Fruit fly (Drosophila melanogaster) whole organism, embryonic: Measurements from ENCODE around the gene Alms1a.

Source experiments
- Ada2b ChIP-seq: fragments of 200-800 bp; sonication (Bioruptor generic); IDR thresholded peaks from 2 replicates; pipeline ENCODE4 v1.3.6; 2022; ENCODE audit warnings: missing biosample characterization, missing genetic modification characterization
- Adf1 ChIP-seq: fragments of 200-800 bp; sonication (Bioruptor generic); IDR thresholded peaks from 2 replicates; pipeline ENCODE4 v1.3.6; 2022; ENCODE audit warnings: missing biosample characterization, missing genetic modification characterization
- Atf-2 ChIP-seq: fragments of 200-800 bp; sonication (Bioruptor generic); optimal IDR thresholded peaks from 2 replicates; lab custom pipeline; 2016; ENCODE audit warnings: missing biosample characterization, missing genetic modification characterization
- CG12659 ChIP-seq: fragments of 200-800 bp; sonication (Bioruptor generic); optimal IDR thresholded peaks from 3 replicates; lab custom pipeline; 2017; ENCODE audit warnings: mild to moderate bottlenecking, missing biosample characterization, missing genetic modification reagents, missing genetic modification characterization
- CG14441 ChIP-seq: fragments of 200-800 bp; sonication (Bioruptor generic); IDR thresholded peaks from 2 replicates; pipeline ENCODE4 v1.3.6; 2022; ENCODE audit warnings: missing biosample characterization, missing genetic modification characterization
- CG17829 ChIP-seq: fragments of 200-800 bp; optimal IDR thresholded peaks from 2 replicates; lab custom pipeline; 2019; ENCODE audit warnings: missing biosample characterization, mild to moderate bottlenecking, missing genetic modification characterization, moderate library complexity
- CG31224 ChIP-seq: fragments of 200-800 bp; sonication (Bioruptor generic); IDR thresholded peaks from 2 replicates; pipeline ENCODE4 v1.3.6; 2022; ENCODE audit warnings: missing biosample characterization, missing genetic modification characterization
- CG31441 ChIP-seq: fragments of 200-800 bp; sonication (Bioruptor generic); IDR thresholded peaks from 2 replicates; pipeline ENCODE4 v1.3.6; 2022; ENCODE audit warnings: missing biosample characterization, missing genetic modification characterization
- CG3281 ChIP-seq: fragments of 200-800 bp; sonication (Bioruptor generic); optimal IDR thresholded peaks from 3 replicates; lab custom pipeline; 2017; ENCODE audit warnings: missing biosample characterization, mild to moderate bottlenecking, missing genetic modification characterization
- CG6765 ChIP-seq: fragments of 200-800 bp; sonication (Bioruptor generic); optimal IDR thresholded peaks from 3 replicates; lab custom pipeline; 2017; ENCODE audit warnings: missing biosample characterization, mild to moderate bottlenecking, missing genetic modification characterization
- CG7357 ChIP-seq: fragments of 200-800 bp; sonication (Bioruptor generic); IDR thresholded peaks from 3 replicates; pipeline ENCODE4 v1.3.6; 2022; ENCODE audit warnings: missing biosample characterization, missing genetic modification characterization
- CG7928 ChIP-seq: fragments of 200-800 bp; sonication (Bioruptor generic); optimal IDR thresholded peaks from 2 replicates; lab custom pipeline; 2017; ENCODE audit warnings: missing biosample characterization, mild to moderate bottlenecking, missing genetic modification characterization
- CG7963 ChIP-seq: fragments of 200-800 bp; sonication (Bioruptor generic); IDR thresholded peaks from 3 replicates; pipeline ENCODE4 v1.3.6; 2022; ENCODE audit warnings: missing biosample characterization, missing genetic modification characterization; ENCODE audit not compliant: partially characterized antibody
- CG7987 ChIP-seq: fragments of 200-800 bp; sonication (Bioruptor generic); optimal IDR thresholded peaks from 2 replicates; lab custom pipeline; 2018; ENCODE audit warnings: missing biosample characterization, mild to moderate bottlenecking, missing genetic modification characterization, moderate library complexity
- CG8290 ChIP-seq, 3 experiments: fragments of 200-800 bp; sonication (Bioruptor generic); optimal IDR thresholded peaks; 2 replicates each; lab custom pipeline; 2016 to 2019; ENCODE audit warnings: missing biosample characterization in 3 of 3, missing genetic modification characterization in 3 of 3, mild to moderate bottlenecking in 2 of 3, moderate library complexity in 1 of 3
- CG9932 ChIP-seq: fragments of 200-800 bp; sonication (Bioruptor generic); IDR thresholded peaks from 2 replicates; pipeline ENCODE4 v1.3.6; 2022; ENCODE audit warnings: missing biosample characterization, missing genetic modification characterization
- CrebB ChIP-seq: fragments of 200-800 bp; sonication (Bioruptor generic); optimal IDR thresholded peaks from 3 replicates; lab custom pipeline; 2018; ENCODE audit warnings: missing biosample characterization, mild to moderate bottlenecking, missing genetic modification characterization
- Dbx ChIP-seq: fragments of 200-800 bp; sonication (Bioruptor generic); IDR thresholded peaks from 3 replicates; pipeline ENCODE4 v1.3.6; 2022; ENCODE audit warnings: missing biosample characterization, missing genetic modification characterization
- Dref ChIP-seq: fragments of 200-800 bp; sonication (Bioruptor generic); IDR thresholded peaks from 2 replicates; pipeline ENCODE4 v1.3.6; 2022; ENCODE audit warnings: missing biosample characterization, missing genetic modification characterization
- Hmx ChIP-seq: fragments of 200-800 bp; sonication (Bioruptor generic); optimal IDR thresholded peaks from 2 replicates; lab custom pipeline; 2016; ENCODE audit warnings: missing biosample characterization, missing genetic modification characterization
- MBD-R2 ChIP-seq: fragments of 200-800 bp; sonication (Bioruptor generic); IDR thresholded peaks from 2 replicates; pipeline ENCODE4 v1.3.6; 2022; ENCODE audit warnings: missing biosample characterization, missing genetic modification characterization
- Optix ChIP-seq: fragments of 200-800 bp; sonication (Bioruptor generic); IDR thresholded peaks from 3 replicates; pipeline ENCODE4 v1.3.6; 2022; ENCODE audit warnings: missing biosample characterization, missing genetic modification characterization
- Pdp1 ChIP-seq, 2 experiments: fragments of 200-800 bp; sonication (Bioruptor generic); optimal IDR thresholded peaks; 3 replicates each; lab custom pipeline; 2016; ENCODE audit warnings: missing biosample characterization in 2 of 2, missing genetic modification characterization in 2 of 2, mild to moderate bottlenecking in 1 of 2, moderate library complexity in 1 of 2
- Side ChIP-seq: fragments of 200-800 bp; sonication (Bioruptor generic); optimal IDR thresholded peaks from 2 replicates; lab custom pipeline; 2016; ENCODE audit warnings: missing biosample characterization, missing genetic modification characterization
- Vsx1 ChIP-seq: fragments of 200-800 bp; sonication (Bioruptor generic); optimal IDR thresholded peaks from 2 replicates; lab custom pipeline; 2017; ENCODE audit warnings: missing biosample characterization, mild to moderate bottlenecking, missing genetic modification characterization, missing genetic modification reagents
- Xbp1 ChIP-seq: fragments of 200-800 bp; sonication (Bioruptor generic); optimal IDR thresholded peaks from 3 replicates; lab custom pipeline; 2016; ENCODE audit warnings: missing biosample characterization, mild to moderate bottlenecking, missing genetic modification characterization
- ase ChIP-seq: fragments of 200-800 bp; sonication (Bioruptor generic); IDR thresholded peaks from 3 replicates; pipeline ENCODE4 v1.3.6; 2022; ENCODE audit warnings: missing biosample characterization, missing genetic modification characterization
- bigmax ChIP-seq: fragments of 200-800 bp; sonication (Bioruptor generic); optimal IDR thresholded peaks from 2 replicates; lab custom pipeline; 2018; ENCODE audit warnings: missing biosample characterization, mild to moderate bottlenecking, missing genetic modification characterization
- corto ChIP-seq: fragments of 200-800 bp; sonication (Bioruptor generic); optimal IDR thresholded peaks from 2 replicates; lab custom pipeline; 2016; ENCODE audit warnings: missing biosample characterization, mild to moderate bottlenecking, missing genetic modification characterization, moderate library complexity
- dan ChIP-seq: fragments of 200-800 bp; sonication (Bioruptor generic); IDR thresholded peaks from 2 replicates; pipeline ENCODE4 v1.3.6; 2022; ENCODE audit warnings: missing biosample characterization, missing genetic modification characterization
- dmrt11E ChIP-seq: fragments of 200-800 bp; sonication (Bioruptor generic); optimal IDR thresholded peaks from 3 replicates; lab custom pipeline; 2018; ENCODE audit warnings: missing biosample characterization, mild to moderate bottlenecking, missing genetic modification characterization, moderate library complexity
- dmrt99B ChIP-seq: fragments of 200-800 bp; sonication (Bioruptor generic); optimal IDR thresholded peaks from 2 replicates; lab custom pipeline; 2018; ENCODE audit warnings: missing biosample characterization, mild to moderate bottlenecking, missing genetic modification characterization, moderate library complexity
- en ChIP-seq: fragments of 200-800 bp; sonication (Bioruptor generic); optimal IDR thresholded peaks from 2 replicates; lab custom pipeline; 2016; ENCODE audit warnings: missing biosample characterization, missing genetic modification characterization
- esg ChIP-seq: fragments of 200-800 bp; sonication (Bioruptor generic); conservative IDR thresholded peaks from 2 replicates; pipeline ENCODE4 v1.3.6; 2022; ENCODE audit warnings: missing biosample characterization, missing genetic modification characterization
- ewg ChIP-seq: fragments of 200-800 bp; sonication (Bioruptor generic); optimal IDR thresholded peaks from 3 replicates; lab custom pipeline; 2017; ENCODE audit warnings: mild to moderate bottlenecking, missing biosample characterization, missing genetic modification reagents, missing genetic modification characterization
- exex ChIP-seq: fragments of 200-800 bp; sonication (Bioruptor generic); optimal IDR thresholded peaks from 4 replicates; lab custom pipeline; 2018; ENCODE audit warnings: missing biosample characterization, mild to moderate bottlenecking, missing genetic modification characterization, moderate library complexity
- eyg ChIP-seq: fragments of 200-800 bp; sonication (Bioruptor generic); optimal IDR thresholded peaks from 3 replicates; lab custom pipeline; 2016; ENCODE audit warnings: missing biosample characterization, missing genetic modification characterization
- hb ChIP-seq: fragments of 200-800 bp; sonication (Bioruptor generic); IDR thresholded peaks from 3 replicates; pipeline ENCODE4 v1.3.6; 2022; ENCODE audit warnings: missing biosample characterization, missing genetic modification characterization; ENCODE audit not compliant: partially characterized antibody
- hth ChIP-seq: fragments of >200 bp; optimal IDR thresholded peaks from 2 replicates; lab custom pipeline; 2017; ENCODE audit warnings: inconsistent platforms
- mam ChIP-seq: fragments of 200-800 bp; sonication (Bioruptor generic); optimal IDR thresholded peaks from 3 replicates; lab custom pipeline; 2016; ENCODE audit warnings: missing biosample characterization, missing genetic modification characterization
- nmo ChIP-seq: fragments of 200-800 bp; sonication (Bioruptor generic); optimal IDR thresholded peaks from 2 replicates; lab custom pipeline; 2018; ENCODE audit warnings: missing biosample characterization, mild to moderate bottlenecking, missing genetic modification characterization, moderate library complexity
- onecut ChIP-seq: fragments of 200-800 bp; sonication (Bioruptor generic); IDR thresholded peaks from 2 replicates; pipeline ENCODE4 v1.3.6; 2022; ENCODE audit warnings: missing biosample characterization, missing genetic modification characterization
- otp ChIP-seq: fragments of 200-800 bp; sonication (Bioruptor generic); IDR thresholded peaks from 3 replicates; pipeline ENCODE4, ENCODE4 v1.3.6; 2022; ENCODE audit warnings: missing biosample characterization, missing genetic modification characterization
- pb ChIP-seq: fragments of 200-800 bp; sonication (Bioruptor generic); optimal IDR thresholded peaks from 3 replicates; lab custom pipeline; 2016; ENCODE audit warnings: missing biosample characterization, missing genetic modification characterization
- prd ChIP-seq, 3 experiments: fragments of >200 bp in 2 of 3; fragments of 200-800 bp in 1 of 3; sonication (Bioruptor generic) in 1 of 3; optimal IDR thresholded peaks in 2 of 3; IDR thresholded peaks in 1 of 3; 2 replicates in 2 of 3; 3 replicates in 1 of 3; pipeline versions ENCODE4 v1.3.6 to Lab custom; 2017 to 2022; ENCODE audit warnings: missing biosample characterization in 1 of 3, missing genetic modification characterization in 1 of 3
- pum ChIP-seq: fragments of 200-800 bp; sonication (Bioruptor generic); optimal IDR thresholded peaks from 2 replicates; lab custom pipeline; 2016; ENCODE audit warnings: missing biosample characterization, missing genetic modification characterization
- stwl ChIP-seq: fragments of 200-800 bp; sonication (Bioruptor generic); optimal IDR thresholded peaks from 3 replicates; lab custom pipeline; 2018; ENCODE audit warnings: missing biosample characterization, mild to moderate bottlenecking, missing genetic modification characterization, moderate library complexity
- twi ChIP-seq: fragments of 200-800 bp; optimal IDR thresholded peaks from 2 replicates; lab custom pipeline; 2019; ENCODE audit warnings: missing biosample characterization, mild to moderate bottlenecking, missing genetic modification characterization, moderate library complexity
- tx ChIP-seq: fragments of 200-800 bp; sonication (Bioruptor generic); optimal IDR thresholded peaks from 2 replicates; lab custom pipeline; 2016; ENCODE audit warnings: missing biosample characterization, missing genetic modification characterization
- vvl ChIP-seq: fragments of 200-800 bp; sonication (Bioruptor generic); IDR thresholded peaks from 2 replicates; pipeline ENCODE4 v1.3.6; 2022; ENCODE audit warnings: missing biosample characterization, missing genetic modification characterization
- zf30C ChIP-seq: fragments of 200-800 bp; sonication (Bioruptor generic); optimal IDR thresholded peaks from 3 replicates; lab custom pipeline; 2018; ENCODE audit warnings: missing biosample characterization, mild to moderate bottlenecking, missing genetic modification characterization

Gene Alms1a

dm6 chrX:4684444-4684924, 48.7 kb upstream of the Alms1a start (continued):
- TF ChIP-seq CG3281 (GFP tag; lab: Kevin White, UChicago) = peak; percentile 76
- peak; percentile 58 for TF ChIP-seq dmrt11E
- TF ChIP-seq prd (optimal IDR thresholded peaks at IDR 0.05; lab: Kevin White, UChicago) = no peak
- TF ChIP-seq prd (GFP tag; IDR thresholded peaks at IDR 0.05; lab: Robert Waterston, UW) = peak; percentile 93
- TF ChIP-seq CrebB (tag; lab: Kevin White, UChicago) = peak; percentile 79
- peak; percentile 80 for TF ChIP-seq dmrt99B (tag; lab: Kevin White, UChicago)
- TF ChIP-seq pum (GFP tag; lab: Kevin White, UChicago) = peak; percentile 83
- TF ChIP-seq Ada2b = peak; percentile 91
- peak; percentile 50 for TF ChIP-seq CG6765 (GFP tag; lab: Kevin White, UChicago)
- TF ChIP-seq CG14441 (GFP tag; lab: Robert Waterston, UW) = peak; percentile 92
- peak; percentile 74 for TF ChIP-seq nmo (GFP tag; lab: Kevin White, UChicago)
- TF ChIP-seq dan (GFP tag; lab: Robert Waterston, UW) = peak; percentile 53; the same call in 1 of the 2 replicates
- TF ChIP-seq Pdp1 (GFP tag; optimal IDR thresholded peaks at IDR 0.05; lab: Kevin White, UChicago) = peak; percentile 84 to 100
- TF ChIP-seq exex = peak; percentile 57
- TF ChIP-seq Optix = peak; percentile 89
- TF ChIP-seq hth (lab: Kevin White, UChicago) = no peak
- peak; percentile 79 for TF ChIP-seq tx (GFP tag; lab: Kevin White, UChicago)
- peak; percentile 82 for TF ChIP-seq eyg (GFP tag; lab: Kevin White, UChicago)
- peak; percentile 86 for TF ChIP-seq esg
- TF ChIP-seq CG31441 (GFP tag; lab: Robert Waterston, UW) = peak; percentile 77
- TF ChIP-seq en (GFP tag; lab: Kevin White, UChicago) = peak; percentile 46
- TF ChIP-seq CG7928 (GFP tag; lab: Kevin White, UChicago) = peak; percentile 44
- TF ChIP-seq vvl = peak; percentile 94
- peak; percentile 76 for TF ChIP-seq CG8290 (GFP tag; optimal IDR thresholded peaks at IDR 0.05; lab: Kevin White, UChicago)
- peak; percentile 8 to 97 for TF ChIP-seq CG8290 (tag; optimal IDR thresholded peaks at IDR 0.05; lab: Kevin White, UChicago)
- peak; percentile 82 for TF ChIP-seq pb (GFP tag; lab: Kevin White, UChicago)
- peak; percentile 81 for TF ChIP-seq MBD-R2 (GFP tag; lab: Robert Waterston, UW)
- TF ChIP-seq ewg = peak; percentile 64
- TF ChIP-seq Dbx = peak; percentile 93
- TF ChIP-seq Side (GFP tag; lab: Kevin White, UChicago) = peak; percentile 88
- peak; percentile 65 for TF ChIP-seq Adf1 (GFP tag; lab: Robert Waterston, UW)
- TF ChIP-seq CG7987 (GFP tag; lab: Kevin White, UChicago) = peak; percentile 82
- peak; percentile 98 for TF ChIP-seq stwl (tag; lab: Kevin White, UChicago)
- TF ChIP-seq Xbp1 = peak; percentile 86
- peak; percentile 92 for TF ChIP-seq CG12659 (GFP tag; lab: Kevin White, UChicago)
- TF ChIP-seq CG9932 (GFP tag; lab: Robert Waterston, UW) = peak; percentile 95
- peak; percentile 52 for TF ChIP-seq zf30C
- peak; percentile 84 for TF ChIP-seq CG31224 (GFP tag; lab: Robert Waterston, UW)
- TF ChIP-seq Atf-2 = peak; percentile 49
- peak; percentile 81 for TF ChIP-seq ase

DNA sequence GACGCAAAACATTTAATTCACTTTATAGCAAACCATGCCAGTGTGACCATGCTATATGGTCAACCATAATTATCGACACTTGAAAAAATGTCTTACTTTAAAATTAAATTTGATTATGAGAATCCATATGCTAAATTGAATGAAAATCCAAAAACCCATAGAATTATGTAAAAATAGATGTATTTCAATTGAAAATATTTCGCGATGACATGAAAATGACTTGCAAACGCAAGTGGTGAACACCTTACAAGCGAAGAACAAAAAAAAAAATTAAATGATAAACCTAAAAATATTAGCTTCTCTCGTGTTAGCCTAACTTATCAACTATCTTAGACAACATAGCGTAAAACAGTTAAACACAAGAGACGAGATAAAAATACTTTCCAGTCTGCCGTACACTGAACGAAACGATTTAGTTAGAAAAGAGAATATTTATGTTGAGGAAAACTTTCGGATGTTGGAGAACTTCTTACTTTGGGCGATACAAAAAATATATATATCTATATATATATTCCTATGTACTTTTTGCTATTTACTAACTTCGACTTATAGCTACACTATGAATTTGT, 44.1 kb upstream of the Alms1a start:
- no peak for TF ChIP-seq CG7963 (GFP tag; lab: Robert Waterston, UW)
- peak; percentile 17 for TF ChIP-seq Vsx1 (GFP tag; lab: Kevin White, UChicago)
- no peak for TF ChIP-seq Dref
- no peak for TF ChIP-seq bigmax (GFP tag; lab: Kevin White, UChicago)
- peak; percentile 43 for TF ChIP-seq Hmx (GFP tag; lab: Kevin White, UChicago)
- TF ChIP-seq mam = peak; percentile 55
- peak; percentile 27 for TF ChIP-seq CG17829
- TF ChIP-seq hb (GFP tag; lab: Robert Waterston, UW) = no peak
- TF ChIP-seq CG7357 = peak; percentile 43; the same call in 2 of the 3 replicates
- TF ChIP-seq twi (tag; lab: Kevin White, UChicago) = no peak
- no peak for TF ChIP-seq corto (GFP tag; lab: Kevin White, UChicago)
- TF ChIP-seq onecut (GFP tag; lab: Robert Waterston, UW) = no peak; the same call in 1 of the 2 replicates
- peak; percentile 36 for TF ChIP-seq Side (GFP tag; lab: Kevin White, UChicago)
- TF ChIP-seq otp (GFP tag; lab: Robert Waterston, UW) = peak; percentile 60; the same call in 1 of the 3 replicates
